Fruit fly (Drosophila melanogaster) whole organism, wandering third instar larva: Measurements from ENCODE around the gene CG1544.
A peak's percentile ranks its signal among the peaks of the same experiment; 100 is the strongest.

Experiments used
- Abd-B ChIP-seq: fragments of >200 bp; optimal IDR thresholded peaks from 2 replicates; lab custom pipeline; 2017; ENCODE audit warnings: missing biosample characterization, missing genetic modification characterization
- CG32264 ChIP-seq: fragments of 200-800 bp; sonication (Bioruptor generic); optimal IDR thresholded peaks from 2 replicates; lab custom pipeline; 2016; ENCODE audit warnings: missing biosample characterization, missing genetic modification characterization
- CG9705 ChIP-seq: fragments of 200-800 bp; sonication (Bioruptor generic); optimal IDR thresholded peaks from 2 replicates; lab custom pipeline; 2018; ENCODE audit warnings: missing biosample characterization, mild to moderate bottlenecking, missing genetic modification characterization
- Dfd ChIP-seq: fragments of >200 bp; optimal IDR thresholded peaks from 2 replicates; lab custom pipeline; 2017; ENCODE audit warnings: missing biosample characterization, missing genetic modification characterization
- GATAd ChIP-seq: sonication (Bioruptor generic); optimal IDR thresholded peaks from 2 replicates; lab custom pipeline; 2016; ENCODE audit warnings: missing biosample characterization, missing genetic modification characterization
- HLH106 ChIP-seq: fragments of 200-800 bp; optimal IDR thresholded peaks from 3 replicates; lab custom pipeline; 2019; ENCODE audit warnings: missing biosample characterization, mild to moderate bottlenecking, missing genetic modification characterization, moderate library complexity
- Hnf4 ChIP-seq: fragments of 200-800 bp; sonication (Bioruptor generic); optimal IDR thresholded peaks from 2 replicates; lab custom pipeline; 2016; ENCODE audit warnings: missing biosample characterization, mild to moderate bottlenecking, missing genetic modification characterization
- Hr83 ChIP-seq: fragments of 200-300 bp; sonication (Bioruptor generic); optimal IDR thresholded peaks from 2 replicates; lab custom pipeline; 2016; ENCODE audit warnings: missing biosample characterization, mild to moderate bottlenecking, missing genetic modification characterization, moderate library complexity; ENCODE audit not compliant: poor library complexity, severe bottlenecking
- Jra ChIP-seq: sonication (Bioruptor generic); optimal IDR thresholded peaks from 2 replicates; lab custom pipeline; 2016; ENCODE audit warnings: missing biosample characterization, missing genetic modification characterization
- Mio ChIP-seq: sonication (Bioruptor generic); optimal IDR thresholded peaks from 2 replicates; lab custom pipeline; 2016; ENCODE audit warnings: missing biosample characterization, missing genetic modification characterization
- Myc ChIP-seq: fragments of >200 bp; optimal IDR thresholded peaks from 2 replicates; lab custom pipeline; 2017
- Rel ChIP-seq, 2 experiments: fragments of 200-800 bp; sonication (Bioruptor generic) in 1 of 2; optimal IDR thresholded peaks; 2 replicates in 1 of 2; 3 replicates in 1 of 2; lab custom pipeline; 2016 to 2019; ENCODE audit warnings: mild to moderate bottlenecking in 2 of 2, missing biosample characterization in 2 of 2, missing genetic modification characterization in 2 of 2, moderate library complexity in 1 of 2
- Sp1 ChIP-seq: fragments of 200-800 bp; sonication (Bioruptor generic); optimal IDR thresholded peaks from 3 replicates; lab custom pipeline; 2019; ENCODE audit warnings: missing biosample characterization, mild to moderate bottlenecking, missing genetic modification characterization, moderate library complexity
- Vsx2 ChIP-seq: fragments of 200-300, 225-300 bp; sonication (Bioruptor generic); optimal IDR thresholded peaks from 2 replicates; lab custom pipeline; 2018; ENCODE audit warnings: missing biosample characterization, missing genetic modification characterization; ENCODE audit not compliant: partially characterized antibody
- br ChIP-seq: fragments of 200-800 bp; sonication (Bioruptor generic); optimal IDR thresholded peaks from 2 replicates; lab custom pipeline; 2016; ENCODE audit warnings: missing biosample characterization, missing genetic modification characterization
- brk ChIP-seq: fragments of 200-800 bp; sonication (Bioruptor generic); optimal IDR thresholded peaks from 2 replicates; lab custom pipeline; 2016; ENCODE audit warnings: missing biosample characterization, mild to moderate bottlenecking, missing genetic modification characterization
- dl ChIP-seq, 2 experiments: fragments of 175-275, 200-275 bp in 1 of 2; fragments of 200-275 bp in 1 of 2; sonication (Bioruptor generic); optimal IDR thresholded peaks; lab custom pipeline; 2018; ENCODE audit warnings: mild to moderate bottlenecking in 2 of 2, missing biosample characterization in 2 of 2, missing genetic modification characterization in 2 of 2, moderate library complexity in 2 of 2; ENCODE audit not compliant: partially characterized antibody in 2 of 2, insufficient read depth in 1 of 2
- dmrt93B ChIP-seq: fragments of 200-800 bp; sonication (Bioruptor generic); optimal IDR thresholded peaks from 2 replicates; lab custom pipeline; 2018; ENCODE audit warnings: missing biosample characterization, mild to moderate bottlenecking, missing genetic modification characterization
- dsf ChIP-seq: sonication (Bioruptor generic); optimal IDR thresholded peaks from 2 replicates; lab custom pipeline; 2016; ENCODE audit warnings: missing biosample characterization, missing genetic modification characterization, borderline replicate concordance
- ey ChIP-seq: fragments of 200-800 bp; sonication (Bioruptor generic); optimal IDR thresholded peaks from 2 replicates; lab custom pipeline; 2016; ENCODE audit warnings: missing biosample characterization, missing genetic modification characterization
- foxo ChIP-seq, 2 experiments: fragments of 200-800 bp; sonication (Bioruptor generic); optimal IDR thresholded peaks; 2 replicates in 1 of 2; 3 replicates in 1 of 2; lab custom pipeline; 2016 to 2017; ENCODE audit warnings: missing biosample characterization in 2 of 2, missing genetic modification characterization in 2 of 2
- fru ChIP-seq: fragments of 200-800 bp; sonication (Bioruptor generic); optimal IDR thresholded peaks from 3 replicates; lab custom pipeline; 2016; ENCODE audit warnings: missing biosample characterization, mild to moderate bottlenecking, missing genetic modification characterization
- h ChIP-seq: fragments of 200-800 bp; sonication (Bioruptor generic); optimal IDR thresholded peaks from 3 replicates; lab custom pipeline; 2016; ENCODE audit warnings: missing biosample characterization, mild to moderate bottlenecking, missing genetic modification characterization
- lola ChIP-seq: fragments of >200 bp; optimal IDR thresholded peaks from 2 replicates; lab custom pipeline; 2017; ENCODE audit warnings: missing biosample characterization, missing genetic modification characterization
- pan ChIP-seq: fragments of >200 bp; optimal IDR thresholded peaks from 2 replicates; lab custom pipeline; 2017
- psq ChIP-seq: fragments of 200-800 bp; sonication (Bioruptor generic); optimal IDR thresholded peaks from 3 replicates; lab custom pipeline; 2017; ENCODE audit warnings: missing biosample characterization, mild to moderate bottlenecking, missing genetic modification characterization, moderate library complexity
- sage ChIP-seq: fragments of 200-800 bp; sonication (Bioruptor generic); optimal IDR thresholded peaks from 2 replicates; lab custom pipeline; 2016; ENCODE audit warnings: missing biosample characterization, mild to moderate bottlenecking, missing genetic modification characterization
- sv ChIP-seq: fragments of 200-800 bp; sonication (Bioruptor generic); optimal IDR thresholded peaks from 3 replicates; lab custom pipeline; 2016; ENCODE audit warnings: missing biosample characterization, missing genetic modification characterization
- usp ChIP-seq: fragments of >200 bp; optimal IDR thresholded peaks from 2 replicates; lab custom pipeline; 2017; ENCODE audit warnings: missing biosample characterization, missing genetic modification characterization
- woc ChIP-seq: sonication (Bioruptor generic); optimal IDR thresholded peaks from 2 replicates; lab custom pipeline; 2016; ENCODE audit warnings: missing biosample characterization, mild to moderate bottlenecking, missing genetic modification characterization

Gene CG1544

dm6 chr3R:31196731-31197130, at the start of gene CG1544:
Gene CG1544 (plus strand): TSS chr3R:31196916.
- peak; percentile 45 for TF ChIP-seq Myc
- TF ChIP-seq Rel (GFP tag; optimal IDR thresholded peaks at IDR 0.05; lab: Kevin White, UChicago) = no peak
- peak; percentile 77 for TF ChIP-seq Rel (tag; optimal IDR thresholded peaks at IDR 0.05; lab: Kevin White, UChicago)
- no peak for TF ChIP-seq woc (GFP tag; lab: Kevin White, UChicago)
- no peak for TF ChIP-seq Vsx2 (GFP tag; lab: Kevin White, UChicago)
- peak; percentile 14 for TF ChIP-seq Hr83

- TF ChIP-seq CG32264 (no peak), Hnf4 (GFP tag; lab: Kevin White, UChicago) (no peak), sv (GFP tag; lab: Kevin White, UChicago) (no peak), Dfd (GFP tag; lab: Kevin White, UChicago) (no peak), dsf (GFP tag; lab: Kevin White, UChicago) (no peak), fru (GFP tag; lab: Kevin White, UChicago) (no peak), lola (GFP tag; lab: Kevin White, UChicago) (no peak), Jra (no peak), HLH106 (tag; lab: Kevin White, UChicago) (no peak), Hr83 (no peak), Vsx2 (GFP tag; lab: Kevin White, UChicago) (no peak), CG9705 (GFP tag; lab: Kevin White, UChicago) (no peak), Sp1 (GFP tag; lab: Kevin White, UChicago) (no peak), dl (GFP tag; optimal IDR thresholded peaks at IDR 0.05; lab: Kevin White, UChicago; ENCODE audit: insufficient read depth in 1 of 2, partially characterized antibody in 2 of 2) (no peak)
- TF ChIP-seq, all 38 proteins: peak for 0
Measured at dm6 chr3R:31146920-31147319, 49.8 kb upstream of the CG1544 start.

dm6 chr3R:31168429-31168828, 28.3 kb upstream of the CG1544 start:
- TF ChIP-seq HLH106 (tag; lab: Kevin White, UChicago) (no peak), ey (GFP tag; lab: Kevin White, UChicago) (no peak), br (no peak), Hr83 (no peak), fru (GFP tag; lab: Kevin White, UChicago) (no peak), Jra (no peak)

dm6 chr3R:31168968-31169367, 27.7 kb upstream of the CG1544 start, which contains the start of gene stops:
Gene stops (minus strand): TSS chr3R:31169106.
- no peak for TF ChIP-seq pan (lab: Kevin White, UChicago)
- TF ChIP-seq Hr83 = peak; percentile 59
- TF ChIP-seq Hnf4 (GFP tag; lab: Kevin White, UChicago) = peak; percentile 19
- TF ChIP-seq ey (GFP tag; lab: Kevin White, UChicago) = no peak
- TF ChIP-seq brk (GFP tag; lab: Kevin White, UChicago) = no peak
- no peak for TF ChIP-seq Dfd (GFP tag; lab: Kevin White, UChicago)
- no peak for TF ChIP-seq Rel (GFP tag; optimal IDR thresholded peaks at IDR 0.05; lab: Kevin White, UChicago)
- no peak for TF ChIP-seq Rel (tag; optimal IDR thresholded peaks at IDR 0.05; lab: Kevin White, UChicago)

- no peak for TF ChIP-seq lola (GFP tag; lab: Kevin White, UChicago)
- TF ChIP-seq foxo (GFP tag; optimal IDR thresholded peaks at IDR 0.05; lab: Kevin White, UChicago) = no peak
- no peak for TF ChIP-seq ey (GFP tag; lab: Kevin White, UChicago)
- TF ChIP-seq dmrt93B (GFP tag; lab: Kevin White, UChicago) = no peak
- TF ChIP-seq fru (GFP tag; lab: Kevin White, UChicago) = no peak
- TF ChIP-seq Mio (GFP tag; lab: Kevin White, UChicago) = no peak
- no peak for TF ChIP-seq psq (GFP tag; lab: Kevin White, UChicago)
- TF ChIP-seq Sp1 (GFP tag; lab: Kevin White, UChicago) = no peak
- TF ChIP-seq Myc = no peak
- TF ChIP-seq Abd-B = no peak
- no peak for TF ChIP-seq woc (GFP tag; lab: Kevin White, UChicago)
- no peak for TF ChIP-seq GATAd (GFP tag; lab: Kevin White, UChicago)
- TF ChIP-seq h = no peak
- no peak for TF ChIP-seq CG32264
- no peak for TF ChIP-seq sage (GFP tag; lab: Kevin White, UChicago)
- TF ChIP-seq pan (lab: Kevin White, UChicago) = no peak
- no peak for TF ChIP-seq Rel (GFP tag; optimal IDR thresholded peaks at IDR 0.05; lab: Kevin White, UChicago)
- TF ChIP-seq Rel (tag; optimal IDR thresholded peaks at IDR 0.05; lab: Kevin White, UChicago) = no peak
- no peak for TF ChIP-seq usp (GFP tag; lab: Kevin White, UChicago)
- TF ChIP-seq, all 38 proteins: peak for 0
Measured at dm6 chr3R:31181816-31182215, 14.9 kb upstream of the CG1544 start.
